Worm (Caenorhabditis elegans): ENCODE data around the gene dyf-4.

Gene dyf-4

ce11 chrV:12488002-12488401, 37.5 kb downstream of the dyf-4 start:
- TF ChIP-seq tlp-1 (tag; optimal IDR thresholded peaks at IDR 0.05) (no peak), hlh-4 (tag; optimal IDR thresholded peaks at IDR 0.05) (no peak), pax-3 (tag; optimal IDR thresholded peaks at IDR 0.05) (no peak), nhr-19 (GFP tag; conservative IDR thresholded peaks at IDR 0.05) (peak; percentile 15; the same call in 1 of the 2 replicates), nhr-76 (tag; optimal IDR thresholded peaks at IDR 0.05) (no peak), sup-37 (GFP tag; optimal IDR thresholded peaks at IDR 0.05) (no peak), nhr-11 (tag; optimal IDR thresholded peaks at IDR 0.05) (no peak), irx-1 (tag; optimal IDR thresholded peaks at IDR 0.05) (no peak), C34B4.2 (tag; optimal IDR thresholded peaks at IDR 0.05) (no peak), efl-1 (optimal IDR thresholded peaks at IDR 0.05) (peak; percentile 1 to 17), efl-1 (GFP tag; optimal IDR thresholded peaks at IDR 0.05 in 1 of 2) (no peak), snpc-4 (tag; optimal IDR thresholded peaks at IDR 0.05) (peak; percentile 64), nhr-84 (tag; optimal IDR thresholded peaks at IDR 0.05) (no peak), efl-3 (GFP tag; optimal IDR thresholded peaks at IDR 0.05) (no peak), xbp-1 (tag; optimal IDR thresholded peaks at IDR 0.05) (no peak), zip-4 (GFP tag; optimal IDR thresholded peaks at IDR 0.05) (no peak), lin-39 (tag; optimal IDR thresholded peaks at IDR 0.05) (no peak), ceh-82 (tag; optimal IDR thresholded peaks at IDR 0.05) (no peak), fkh-4 (tag; optimal IDR thresholded peaks at IDR 0.05; ENCODE audit: borderline replicate concordance) (no peak), elt-3 (tag; optimal IDR thresholded peaks at IDR 0.05) (no peak), nhr-71 (tag; optimal IDR thresholded peaks at IDR 0.05) (peak; percentile 24), nhr-237 (tag; optimal IDR thresholded peaks at IDR 0.05) (no peak), unc-62 (GFP tag; optimal IDR thresholded peaks at IDR 0.05) (no peak), unc-130 (tag; optimal IDR thresholded peaks at IDR 0.05) (no peak), snu-23 (GFP tag; optimal IDR thresholded peaks at IDR 0.05) (peak; percentile 16), ceh-90 (tag; optimal IDR thresholded peaks at IDR 0.05) (no peak), ces-1 (GFP tag; optimal IDR thresholded peaks at IDR 0.05) (no peak), lsy-2 (tag; optimal IDR thresholded peaks at IDR 0.05) (peak in 1 of 2 experiments; percentile 41), F16B12.6 (tag; optimal IDR thresholded peaks at IDR 0.05) (no peak), fkh-10 (GFP tag; optimal IDR thresholded peaks at IDR 0.05) (no peak), skn-1 (tag; optimal IDR thresholded peaks at IDR 0.05) (no peak), fkh-8 (tag; optimal IDR thresholded peaks at IDR 0.05) (no peak), dsc-1 (tag; optimal IDR thresholded peaks at IDR 0.05) (peak; percentile 50), zag-1 (tag; optimal IDR thresholded peaks at IDR 0.05) (no peak), rnt-1 (tag; optimal IDR thresholded peaks at IDR 0.05) (peak; percentile 47), lin-35 (GFP tag; optimal IDR thresholded peaks at IDR 0.05) (no peak), lin-14 (GFP tag; optimal IDR thresholded peaks at IDR 0.05) (peak; percentile 60), unc-30 (tag; optimal IDR thresholded peaks at IDR 0.05) (no peak)

- TF ChIP-seq vab-15 (tag; optimal IDR thresholded peaks at IDR 0.05) (no peak), grh-1 (GFP tag; IDR thresholded peaks at IDR 0.05) (no peak), C04F5.9 (tag; optimal IDR thresholded peaks at IDR 0.05) (no peak), ama-1 (optimal IDR thresholded peaks at IDR 0.05) (no peak), hpl-2 (GFP tag; optimal IDR thresholded peaks at IDR 0.05) (no peak), ceh-90 (tag; optimal IDR thresholded peaks at IDR 0.05) (no peak), lir-3 (tag; optimal IDR thresholded peaks at IDR 0.05; ENCODE audit: poor library complexity) (no peak), lsy-2 (tag; optimal IDR thresholded peaks at IDR 0.05) (no peak), nhr-11 (tag; optimal IDR thresholded peaks at IDR 0.05) (no peak), nhr-237 (tag; optimal IDR thresholded peaks at IDR 0.05) (no peak), C34B4.2 (tag; optimal IDR thresholded peaks at IDR 0.05) (no peak), nhr-47 (tag; optimal IDR thresholded peaks at IDR 0.05) (no peak), hlh-4 (tag; optimal IDR thresholded peaks at IDR 0.05) (no peak), skn-1 (tag; optimal IDR thresholded peaks at IDR 0.05) (no peak), snpc-4 (tag; optimal IDR thresholded peaks at IDR 0.05) (no peak), lin-14 (GFP tag; optimal IDR thresholded peaks at IDR 0.05) (no peak), mep-1 (tag; optimal IDR thresholded peaks at IDR 0.05) (no peak), nhr-28 (tag; optimal IDR thresholded peaks at IDR 0.05) (no peak)
These were observed 38.6 kb downstream of the dyf-4 start, which contains the start of gene inx-11 for ce11 chrV:12486934-12487333. Gene inx-11, plus strand, starts transcription at chrV:12487234.
